Fruit fly (Drosophila melanogaster): Measurements from ENCODE around the gene CG45081.
A peak's percentile ranks its signal among the peaks of the same experiment; 100 is the strongest.

CG45081 gene

DNA sequence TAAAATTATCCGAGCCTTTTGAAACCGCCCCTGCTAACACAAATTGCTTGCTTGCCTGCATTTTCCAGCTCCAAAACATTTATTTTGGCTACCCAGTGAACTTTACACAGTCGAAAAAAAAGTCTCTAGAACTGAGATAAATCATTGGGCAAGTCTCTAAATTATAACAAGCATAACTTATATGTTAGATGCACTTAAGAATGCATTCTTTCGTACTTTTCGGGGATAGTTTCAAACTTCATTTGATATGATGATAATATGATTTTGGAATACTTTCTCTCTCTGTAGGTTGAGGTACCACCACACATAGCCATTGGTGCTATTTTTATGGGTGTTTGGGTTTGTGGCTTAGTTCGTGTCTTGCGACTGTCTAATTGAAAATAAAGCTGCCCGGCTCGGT lies 49.0 kb downstream of the CG45081 start (continued):
- TF ChIP-seq vri (GFP tag; optimal IDR thresholded peaks at IDR 0.05): no peak
- TF ChIP-seq Ets96B (tag; optimal IDR thresholded peaks at IDR 0.05): no peak
- no peak for TF ChIP-seq CG11902 (GFP tag; optimal IDR thresholded peaks at IDR 0.05)
- TF ChIP-seq lz (GFP tag; optimal IDR thresholded peaks at IDR 0.05): peak; percentile 15
- no peak for TF ChIP-seq CG6808 (GFP tag; optimal IDR thresholded peaks at IDR 0.05)
- no peak for TF ChIP-seq Met (GFP tag; optimal IDR thresholded peaks at IDR 0.05)
- TF ChIP-seq dac (GFP tag; optimal IDR thresholded peaks at IDR 0.05): peak; percentile 56
- TF ChIP-seq CG3032 (tag; optimal IDR thresholded peaks at IDR 0.05): no peak
- no peak for TF ChIP-seq Eip78C (GFP tag)
- no peak for TF ChIP-seq fd85E (GFP tag; optimal IDR thresholded peaks at IDR 0.05)
- TF ChIP-seq cyc (GFP tag; optimal IDR thresholded peaks at IDR 0.05): no peak
- peak; percentile 85 for TF ChIP-seq CG6276 (GFP tag; optimal IDR thresholded peaks at IDR 0.05)
- peak; percentile 76 for TF ChIP-seq pdm3 (GFP tag; optimal IDR thresholded peaks at IDR 0.05)
- TF ChIP-seq CG3919 (GFP tag; optimal IDR thresholded peaks at IDR 0.05): peak; percentile 70
- peak; percentile 94 for TF ChIP-seq CG15336 (GFP tag; IDR thresholded peaks at IDR 0.05)
- TF ChIP-seq Hr4 (GFP tag; optimal IDR thresholded peaks at IDR 0.05): peak; percentile 87
- no peak for TF ChIP-seq CG6854 (GFP tag; optimal IDR thresholded peaks at IDR 0.05)
- peak; percentile 25 for TF ChIP-seq Hr38 (GFP tag; optimal IDR thresholded peaks at IDR 0.05)
- TF ChIP-seq eg (GFP tag; IDR thresholded peaks at IDR 0.05): peak; percentile 93
- no peak for TF ChIP-seq Sox14 (GFP tag; optimal IDR thresholded peaks at IDR 0.05)
- TF ChIP-seq Smox (GFP tag; optimal IDR thresholded peaks at IDR 0.05): no peak
- peak; percentile 14 for TF ChIP-seq Hr39 (GFP tag; optimal IDR thresholded peaks at IDR 0.05)
- TF ChIP-seq acj6 (GFP tag; optimal IDR thresholded peaks at IDR 0.05): peak; percentile 66
- TF ChIP-seq dsx (GFP tag; optimal IDR thresholded peaks at IDR 0.05; ENCODE audit: poor library complexity, severe bottlenecking): no peak

Measured in whole organism, prepupa.